Worm (Caenorhabditis elegans) whole organism, L4 larva: Measurements from ENCODE around the gene B0218.5.

Experiments
- T20F7.1 ChIP-seq: fragments of 200-800 bp; sonication (Bioruptor generic); optimal IDR thresholded peaks from 2 replicates; lab custom pipeline; 2018; ENCODE audit warnings: mild to moderate bottlenecking, missing genetic modification characterization, missing compliant biosample characterization
- Y48G9A.11 ChIP-seq: fragments of 200-800 bp; sonication (Bioruptor generic); IDR thresholded peaks from 2 replicates; pipeline ENCODE4 v1.3.6; 2022; ENCODE audit warnings: missing genetic modification reagents, missing genetic modification characterization, missing compliant biosample characterization
- ZK337.2 ChIP-seq: fragments of 200-800 bp; sonication (Bioruptor generic); IDR thresholded peaks from 2 replicates; pipeline ENCODE4 v1.3.6; 2022; ENCODE audit warnings: missing genetic modification reagents, missing genetic modification characterization, missing compliant biosample characterization
- ama-1 ChIP-seq: fragments of 150-350 bp; optimal IDR thresholded peaks from 2 replicates; lab custom pipeline; 2014; ENCODE audit warnings: inconsistent platforms, mixed read lengths
- ceh-20 ChIP-seq: fragments of 200-800 bp; sonication (Bioruptor generic); IDR thresholded peaks from 2 replicates; pipeline ENCODE4 v1.3.6; 2022; ENCODE audit warnings: missing genetic modification reagents, missing genetic modification characterization, missing compliant biosample characterization
- ceh-28 ChIP-seq: fragments of 150-350 bp; optimal IDR thresholded peaks from 2 replicates; lab custom pipeline; 2014; ENCODE audit warnings: missing biosample characterization, missing genetic modification reagents, missing genetic modification characterization
- ctbp-1 ChIP-seq: fragments of 200-800 bp; sonication (Bioruptor generic); IDR thresholded peaks from 2 replicates; pipeline ENCODE4 v1.3.6; 2022; ENCODE audit warnings: missing genetic modification reagents, missing genetic modification characterization, missing compliant biosample characterization
- daf-16 ChIP-seq, 3 experiments: sonication (generic microtip); optimal IDR thresholded peaks; 2 replicates each; lab custom pipeline; 2016 to 2017; ENCODE audit warnings: missing genetic modification characterization in 3 of 3, missing genetic modification reagents in 3 of 3, mild to moderate bottlenecking in 2 of 3, missing compliant biosample characterization in 2 of 3, missing biosample characterization in 1 of 3, moderate library complexity in 1 of 3
- dmd-6 ChIP-seq: fragments of 200-800 bp; sonication (Bioruptor generic); IDR thresholded peaks from 2 replicates; pipeline ENCODE4 v1.3.6; 2022; ENCODE audit warnings: missing genetic modification reagents, missing genetic modification characterization, missing compliant biosample characterization
- dve-1 ChIP-seq: sonication (generic microtip); optimal IDR thresholded peaks from 2 replicates; lab custom pipeline; 2017; ENCODE audit warnings: antibody characterized with exemption, mild to moderate bottlenecking, missing genetic modification characterization, missing compliant biosample characterization; ENCODE audit not compliant: insufficient read depth
- hlh-11 ChIP-seq: fragments of 200-800 bp; sonication (Bioruptor generic); optimal IDR thresholded peaks from 2 replicates; lab custom pipeline; 2018; ENCODE audit warnings: mild to moderate bottlenecking, missing genetic modification characterization, missing compliant biosample characterization
- hlh-30 ChIP-seq: sonication (generic microtip); optimal IDR thresholded peaks from 2 replicates; lab custom pipeline; 2017; ENCODE audit warnings: antibody characterized with exemption, mild to moderate bottlenecking, missing genetic modification characterization, missing compliant biosample characterization; ENCODE audit not compliant: insufficient read depth
- lin-1 ChIP-seq: fragments of 200-800 bp; sonication (Bioruptor generic); IDR thresholded peaks from 2 replicates; pipeline ENCODE4 v1.3.6; 2022; ENCODE audit warnings: missing genetic modification reagents, missing genetic modification characterization, missing compliant biosample characterization
- lsy-2 ChIP-seq, 2 experiments: fragments of 150-350 bp in 1 of 2; sonication (generic microtip) in 1 of 2; optimal IDR thresholded peaks; 2 replicates each; lab custom pipeline; 2014 to 2017; ENCODE audit warnings: missing biosample characterization in 2 of 2, missing genetic modification characterization in 2 of 2
- madf-5 ChIP-seq, 2 experiments: fragments of 200-800 bp; sonication (Bioruptor generic); IDR thresholded peaks; 2 replicates each; pipeline ENCODE4 v1.3.6; 2022; ENCODE audit warnings: missing compliant biosample characterization in 2 of 2, missing genetic modification characterization in 2 of 2
- mep-1 ChIP-seq: fragments of 150-350 bp; sonication (generic microtip); optimal IDR thresholded peaks from 3 replicates; lab custom pipeline; 2014; ENCODE audit warnings: missing biosample characterization, missing genetic modification characterization
- mes-2 ChIP-seq: sonication (generic microtip); optimal IDR thresholded peaks from 2 replicates; lab custom pipeline; 2016; ENCODE audit warnings: missing genotype, mild to moderate bottlenecking, missing genetic modification characterization, missing compliant biosample characterization; ENCODE audit not compliant: poor library complexity, severe bottlenecking
- nhr-102 ChIP-seq: sonication (generic microtip); optimal IDR thresholded peaks from 2 replicates; lab custom pipeline; 2016; ENCODE audit warnings: mild to moderate bottlenecking, missing genetic modification characterization, moderate library complexity, missing compliant biosample characterization
- nhr-11 ChIP-seq: fragments of 150-350 bp; optimal IDR thresholded peaks from 2 replicates; lab custom pipeline; 2014; ENCODE audit warnings: missing biosample characterization, missing genetic modification characterization
- nhr-111 ChIP-seq: fragments of 200-800 bp; sonication (Bioruptor generic); optimal IDR thresholded peaks from 2 replicates; lab custom pipeline; 2018; ENCODE audit warnings: mild to moderate bottlenecking, missing genetic modification characterization, missing compliant biosample characterization
- nhr-28 ChIP-seq: fragments of 150-350 bp; optimal IDR thresholded peaks from 2 replicates; lab custom pipeline; 2014; ENCODE audit warnings: missing biosample characterization, missing genetic modification characterization
- nhr-48 ChIP-seq: sonication (generic microtip); optimal IDR thresholded peaks from 2 replicates; lab custom pipeline; 2016; ENCODE audit warnings: mild to moderate bottlenecking, missing genetic modification characterization, missing compliant biosample characterization
- nhr-76 ChIP-seq: fragments of 150-350 bp; optimal IDR thresholded peaks from 2 replicates; lab custom pipeline; 2014; ENCODE audit warnings: missing biosample characterization, missing genetic modification characterization
- nhr-77 ChIP-seq: fragments of 150-350 bp; optimal IDR thresholded peaks from 2 replicates; lab custom pipeline; 2014; ENCODE audit warnings: missing biosample characterization, missing genetic modification characterization
- php-3 ChIP-seq: fragments of 200-800 bp; sonication (Bioruptor generic); IDR thresholded peaks from 2 replicates; pipeline ENCODE4 v1.3.6; 2022; ENCODE audit warnings: missing genetic modification reagents, missing genetic modification characterization, missing compliant biosample characterization
- pqm-1 ChIP-seq: sonication (generic microtip); optimal IDR thresholded peaks from 2 replicates; lab custom pipeline; 2017; ENCODE audit warnings: missing biosample characterization, missing genetic modification characterization
- snpc-4 ChIP-seq: fragments of 150-350 bp; optimal IDR thresholded peaks from 2 replicates; lab custom pipeline; 2014; ENCODE audit warnings: missing biosample characterization, missing genetic modification characterization
- spr-3 ChIP-seq: fragments of 200-800 bp; sonication (Bioruptor generic); optimal IDR thresholded peaks from 2 replicates; lab custom pipeline; 2018; ENCODE audit warnings: mild to moderate bottlenecking, missing genetic modification characterization, missing compliant biosample characterization
- tra-1 ChIP-seq: fragments of 200-800 bp; sonication (Bioruptor generic); IDR thresholded peaks from 2 replicates; pipeline ENCODE4 v1.3.6; 2022; ENCODE audit warnings: missing genetic modification reagents, missing genetic modification characterization, missing compliant biosample characterization
- unc-130 ChIP-seq: sonication (generic microtip); optimal IDR thresholded peaks from 2 replicates; lab custom pipeline; 2016; ENCODE audit warnings: missing genetic modification reagents, missing genetic modification characterization, missing compliant biosample characterization
- unc-62 ChIP-seq, 3 experiments: fragments of 150-350 bp in 1 of 3; sonication (generic microtip); optimal IDR thresholded peaks in 2 of 3; peaks in 1 of 3; 1 replicate in 1 of 3; 2 replicates in 2 of 3; lab custom pipeline; 2014 to 2017; ENCODE audit warnings: missing biosample characterization in 3 of 3, missing genetic modification characterization in 3 of 3, missing genetic modification reagents in 3 of 3, missing genotype in 1 of 3
- zfp-2 ChIP-seq: sonication (generic microtip); optimal IDR thresholded peaks from 2 replicates; lab custom pipeline; 2016; ENCODE audit warnings: mild to moderate bottlenecking, missing genetic modification characterization, missing compliant biosample characterization

B0218.5 gene

DNA sequence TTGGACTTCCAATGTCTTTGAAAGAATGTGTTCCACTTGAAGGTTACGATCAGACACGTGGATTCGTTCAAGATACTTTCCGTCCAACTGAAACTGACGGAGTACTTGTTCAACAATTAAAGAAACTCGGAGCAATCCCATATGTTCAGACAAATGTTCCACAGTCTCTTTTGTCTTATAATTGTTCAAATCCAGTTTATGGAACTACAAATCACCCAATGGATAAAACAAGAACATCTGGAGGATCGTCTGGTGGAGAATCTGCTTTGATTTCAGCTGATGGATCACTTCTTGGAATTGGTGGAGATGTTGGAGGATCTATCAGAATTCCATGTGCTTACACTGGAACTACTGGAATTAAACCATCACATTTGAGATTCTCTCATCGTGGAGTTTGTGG lies 3.9 kb downstream of the B0218.5 start:
- no peak for TF ChIP-seq hlh-30
- peak in 1 of 2 experiments; percentile 93 for TF ChIP-seq unc-62 (GFP tag; optimal IDR thresholded peaks at IDR 0.05 in 1 of 2; lab: Kevin White, UChicago)
- TF ChIP-seq unc-62 (tag; optimal IDR thresholded peaks at IDR 0.05; lab: Kevin White, UChicago) = no peak

ce11 chrIV:8152688-8153087 lies 4.4 kb downstream of the B0218.5 start:
- TF ChIP-seq ctbp-1 (GFP tag; lab: Robert Waterston, UW) (no peak), pqm-1 (tag; lab: Kevin White, UChicago) (peak; percentile 54), nhr-28 (tag; lab: Kevin White, UChicago) (peak; percentile 53), dve-1 (tag; lab: Kevin White, UChicago) (peak; percentile 21), dmd-6 (GFP tag; lab: Robert Waterston, UW) (0 out of 2 replicates have a peak, but pooled peaks have one; percentile 9), daf-16 (GFP tag; optimal IDR thresholded peaks at IDR 0.05; lab: Kevin White, UChicago) (no peak), daf-16 (tag; optimal IDR thresholded peaks at IDR 0.05; lab: Kevin White, UChicago) (peak; percentile 49), ama-1 (lab: Kevin White, UChicago) (no peak), hlh-11 (tag; lab: Kevin White, UChicago) (peak; percentile 11), unc-130 (no peak)

DNA sequence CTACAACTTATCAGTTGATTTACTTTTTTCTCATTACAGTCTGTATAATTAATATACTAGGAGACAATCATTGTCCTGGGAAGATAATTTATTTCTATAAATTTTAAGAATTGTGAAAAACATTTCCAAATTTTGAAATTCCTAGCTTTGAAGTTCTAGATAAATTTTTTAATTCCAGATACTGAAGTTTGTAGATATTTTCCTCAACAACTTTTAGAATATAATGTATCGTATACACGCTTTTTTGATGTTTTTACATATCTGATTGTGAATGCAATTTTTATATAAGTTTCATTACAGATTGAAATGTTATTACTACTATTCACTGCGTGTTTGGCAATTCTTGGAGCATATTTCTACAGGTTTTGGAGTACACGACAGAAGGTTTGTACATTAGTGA lies 4.9 kb downstream of the B0218.5 start, which contains the start of gene faah-2:
Gene faah-2, plus strand, starts transcription at position 301 of the 400 bp plus-strand sequence.
- peak in 1 of 2 experiments; percentile 50 for TF ChIP-seq unc-62 (GFP tag; optimal IDR thresholded peaks at IDR 0.05 in 1 of 2; lab: Kevin White, UChicago)
- no peak for TF ChIP-seq unc-62 (tag; optimal IDR thresholded peaks at IDR 0.05; lab: Kevin White, UChicago)
- no peak for TF ChIP-seq Y48G9A.11 (GFP tag; lab: Robert Waterston, UW)

- peak; percentile 40 for TF ChIP-seq mep-1
- no peak for TF ChIP-seq nhr-111 (GFP tag; lab: Kevin White, UChicago)
- TF ChIP-seq lin-1 (GFP tag; lab: Robert Waterston, UW) = peak; percentile 65; the same call in 1 of the 2 replicates
- no peak for TF ChIP-seq madf-5 (GFP tag; IDR thresholded peaks at IDR 0.05; lab: Robert Waterston, UW)
- peak in 1 of 2 experiments; percentile 33 for TF ChIP-seq lsy-2 (tag; optimal IDR thresholded peaks at IDR 0.05; lab: Kevin White, UChicago)
- no peak for TF ChIP-seq ceh-28 (tag; lab: Kevin White, UChicago)
- peak; percentile 88 for TF ChIP-seq ceh-20 (GFP tag; lab: Robert Waterston, UW)
- TF ChIP-seq ZK337.2 (GFP tag; lab: Robert Waterston, UW) = no peak
- no peak for TF ChIP-seq snpc-4 (tag; lab: Kevin White, UChicago)
- peak in 1 of 2 experiments; percentile 41 for TF ChIP-seq daf-16 (GFP tag; optimal IDR thresholded peaks at IDR 0.05; lab: Kevin White, UChicago)
- peak; percentile 93 for TF ChIP-seq daf-16 (tag; optimal IDR thresholded peaks at IDR 0.05; lab: Kevin White, UChicago)
- TF ChIP-seq nhr-102 (tag; lab: Kevin White, UChicago) = peak; percentile 48
- peak; percentile 72 for TF ChIP-seq nhr-28 (tag; lab: Kevin White, UChicago)
- peak; percentile 42 for TF ChIP-seq T20F7.1 (GFP tag; lab: Kevin White, UChicago)
- TF ChIP-seq spr-3 (GFP tag; lab: Kevin White, UChicago) = no peak
- TF ChIP-seq nhr-77 = peak; percentile 52
- TF ChIP-seq php-3 (GFP tag; lab: Robert Waterston, UW) = peak; percentile 99
- TF ChIP-seq dve-1 (tag; lab: Kevin White, UChicago) = peak; percentile 94
- TF ChIP-seq dmd-6 (GFP tag; lab: Robert Waterston, UW) = peak; percentile 88
- peak; percentile 72 for TF ChIP-seq pqm-1 (tag; lab: Kevin White, UChicago)
- TF ChIP-seq hlh-11 (tag; lab: Kevin White, UChicago) = peak; percentile 82
- TF ChIP-seq hlh-30 = peak; percentile 53
- TF ChIP-seq tra-1 = peak; percentile 80
- TF ChIP-seq mes-2 (tag; lab: Kevin White, UChicago) = peak; percentile 28
- TF ChIP-seq nhr-48 (tag; lab: Kevin White, UChicago) = peak; percentile 23
These were observed 5.3 kb downstream of the B0218.5 start for ce11 chrIV:8151721-8152120.

DNA sequence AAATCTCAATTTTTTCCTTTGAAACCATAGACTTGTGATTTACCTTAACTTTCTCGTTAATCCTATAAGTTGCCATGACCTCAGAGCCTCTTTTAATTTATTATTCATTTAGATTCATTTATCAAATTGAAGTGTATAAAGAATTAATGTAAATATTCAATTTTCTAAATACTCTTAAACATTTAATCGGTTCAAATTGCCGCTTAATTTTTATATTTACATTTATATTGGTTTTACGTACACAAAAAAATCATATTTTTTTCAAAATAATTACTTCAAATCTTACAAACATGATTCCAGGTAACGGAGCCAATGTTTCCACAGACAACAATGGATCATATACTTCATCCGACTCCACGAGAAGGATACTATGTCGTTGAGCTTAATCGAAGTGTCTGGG lies 8.6 kb downstream of the B0218.5 start, which contains the start of gene pmk-1:
Gene pmk-1, plus strand, starts transcription at position 301 of the 400 bp plus-strand sequence.
- TF ChIP-seq nhr-28 (tag; lab: Kevin White, UChicago) = no peak
- no peak for TF ChIP-seq Y48G9A.11 (GFP tag; lab: Robert Waterston, UW)
- TF ChIP-seq zfp-2 = no peak
- TF ChIP-seq nhr-11 = no peak
- TF ChIP-seq nhr-76 (tag; lab: Kevin White, UChicago) = no peak
- TF ChIP-seq, all 104 proteins: peak for 0
